Fruit fly (Drosophila melanogaster) whole organism: ENCODE measurements around the gene CG14262.

ENCODE experiments used
- CG8478 ChIP-seq: fragments of >200 bp; optimal IDR thresholded peaks from 2 replicates; lab custom pipeline; 2018; ENCODE audit warnings: inconsistent platforms
- EcR ChIP-seq, 2 experiments: fragments of >200 bp; optimal IDR thresholded peaks; 2 replicates each; lab custom pipeline; 2017; ENCODE audit warnings: missing biosample characterization in 2 of 2, missing genetic modification characterization in 2 of 2, missing genetic modification reagents in 2 of 2
- pan ChIP-seq: fragments of >200 bp; optimal IDR thresholded peaks from 2 replicates; lab custom pipeline; 2017

dm6 chr3R:27224727-27225126 is 40.5 kb downstream of the CG14262 start:
- TF ChIP-seq pan (lab: Kevin White, UChicago) (no peak), CG8478 (lab: Kevin White, UChicago) (no peak), EcR (GFP tag; optimal IDR thresholded peaks at IDR 0.05; lab: Kevin White, UChicago) (no peak)
